Fruit fly (Drosophila melanogaster) whole organism, adult: Measurements from ENCODE around the gene CG42673.

Source experiments
- CG14711 ChIP-seq: fragments of 200-800 bp; sonication (Bioruptor generic); optimal IDR thresholded peaks from 2 replicates; lab custom pipeline; 2018; ENCODE audit warnings: missing biosample characterization, mild to moderate bottlenecking, missing genetic modification characterization, moderate library complexity
- CG5204 ChIP-seq: fragments of 200-800 bp; sonication (Bioruptor generic); optimal IDR thresholded peaks from 2 replicates; lab custom pipeline; 2016; ENCODE audit warnings: missing biosample characterization, missing genetic modification characterization
- CG7045 ChIP-seq: fragments of 200-800 bp; sonication (Bioruptor generic); optimal IDR thresholded peaks from 2 replicates; lab custom pipeline; 2017; ENCODE audit warnings: missing biosample characterization, mild to moderate bottlenecking, missing genetic modification characterization
- Clk ChIP-seq: fragments of 200-800 bp; sonication (Bioruptor generic); optimal IDR thresholded peaks from 2 replicates; lab custom pipeline; 2017; ENCODE audit warnings: missing biosample characterization, missing genetic modification characterization
- Crg-1 ChIP-seq: fragments of 200-800 bp; sonication (Bioruptor generic); optimal IDR thresholded peaks from 2 replicates; lab custom pipeline; 2016; ENCODE audit warnings: missing biosample characterization, missing genetic modification characterization
- Hr96 ChIP-seq: fragments of 200-800 bp; sonication (Bioruptor generic); optimal IDR thresholded peaks from 2 replicates; lab custom pipeline; 2016; ENCODE audit warnings: missing biosample characterization, missing genetic modification characterization
- Mnt ChIP-seq: fragments of 200-800 bp; sonication (Bioruptor generic); optimal IDR thresholded peaks from 2 replicates; lab custom pipeline; 2016; ENCODE audit warnings: missing biosample characterization, mild to moderate bottlenecking, missing genetic modification characterization
- cic ChIP-seq: fragments of 200-800 bp; sonication (Bioruptor generic); optimal IDR thresholded peaks from 2 replicates; lab custom pipeline; 2017; ENCODE audit warnings: missing biosample characterization, mild to moderate bottlenecking, missing genetic modification characterization, moderate library complexity
- ovo ChIP-seq: fragments of 200-800 bp; sonication (Bioruptor generic); optimal IDR thresholded peaks from 2 replicates; lab custom pipeline; 2016; ENCODE audit warnings: missing biosample characterization, missing genetic modification characterization
- tj ChIP-seq: fragments of 200-800 bp; sonication (Bioruptor generic); optimal IDR thresholded peaks from 3 replicates; lab custom pipeline; 2017; ENCODE audit warnings: missing biosample characterization, mild to moderate bottlenecking, missing genetic modification characterization, moderate library complexity

The CG42673 gene

DNA sequence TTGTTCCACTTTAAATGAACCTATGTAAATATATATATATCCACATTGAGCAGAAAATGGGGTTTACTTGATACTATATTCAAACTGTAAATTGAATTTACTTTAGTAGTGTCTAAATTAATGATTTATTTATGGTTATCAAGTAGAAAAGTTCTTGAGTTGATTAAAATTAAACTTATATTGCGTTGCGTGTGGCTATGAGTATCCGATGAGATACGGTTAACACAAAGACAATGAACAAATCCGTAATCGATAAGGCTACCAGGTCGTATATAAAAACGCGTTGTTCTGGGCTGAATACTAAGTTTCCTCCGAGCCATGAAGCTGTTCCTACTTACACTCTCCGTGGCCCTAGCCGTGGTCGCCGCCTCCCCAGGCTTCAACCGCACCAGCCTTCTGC lies 92.0 kb downstream of the CG42673 start, which contains the start of gene CG18179:
TSS of gene CG18179 (plus strand) at position 301 of the 400 bp plus-strand sequence.
- TF ChIP-seq CG7045 (GFP tag; lab: Kevin White, UChicago) (no peak), CG5204 (GFP tag; lab: Kevin White, UChicago) (no peak), Clk (GFP tag; lab: Kevin White, UChicago) (no peak)

DNA sequence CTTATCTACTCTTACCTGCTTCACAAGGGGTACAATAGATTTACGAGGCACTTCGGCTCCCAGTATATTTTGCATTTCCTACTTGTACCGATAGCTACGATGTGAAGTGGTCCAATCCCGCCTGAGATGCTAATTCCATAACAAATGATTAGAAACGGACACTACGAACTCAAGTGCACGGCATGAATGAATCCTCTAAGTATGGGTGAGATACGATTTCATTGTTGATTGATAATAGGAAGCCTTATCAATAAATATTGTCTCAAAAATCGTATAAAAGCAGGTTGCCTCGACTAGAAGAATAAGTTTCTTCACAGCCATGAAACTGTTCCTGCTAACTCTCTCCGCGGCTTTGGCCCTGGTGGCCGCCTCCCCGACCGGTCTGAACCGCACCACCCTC lies 93.7 kb downstream of the CG42673 start, which contains the start of gene CG18180:
TSS of gene CG18180 (plus strand) at position 301 of the 400 bp plus-strand sequence.
- no peak for TF ChIP-seq ovo (GFP tag; lab: Kevin White, UChicago)
- TF ChIP-seq cic (GFP tag; lab: Kevin White, UChicago) = peak; percentile 87

DNA sequence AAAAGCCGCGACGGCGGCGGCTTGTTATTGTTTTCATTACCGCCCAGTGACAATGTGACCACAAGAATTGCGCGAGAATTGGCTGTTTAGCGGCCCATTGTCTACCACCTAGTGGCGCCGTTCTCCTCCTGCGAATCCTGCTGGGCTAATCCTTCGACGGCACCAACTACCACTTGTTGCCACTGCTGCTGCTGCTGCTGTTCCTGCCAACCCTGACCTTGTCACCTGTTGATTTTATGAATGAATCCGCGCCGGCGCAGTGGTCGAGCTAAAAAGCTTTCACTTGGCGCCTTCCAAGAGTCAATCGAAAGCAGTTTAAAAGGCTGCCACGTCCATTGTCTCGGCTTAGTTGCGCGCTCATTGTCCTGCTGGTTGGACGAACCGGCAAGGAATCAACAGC lies 96.7 kb downstream of the CG42673 start, which contains the start of gene CNMaR:
TSS of gene CNMaR (plus strand) at position 348 of the 400 bp plus-strand sequence.
- TF ChIP-seq Mnt (no peak), tj (GFP tag; lab: Kevin White, UChicago) (no peak), CG14711 (tag; lab: Kevin White, UChicago) (no peak), Hr96 (GFP tag; lab: Kevin White, UChicago) (no peak), Crg-1 (GFP tag; lab: Kevin White, UChicago) (no peak)
